Fruit fly (Drosophila melanogaster): Measurements from ENCODE around the gene CG1537.

CG1537 gene

DNA sequence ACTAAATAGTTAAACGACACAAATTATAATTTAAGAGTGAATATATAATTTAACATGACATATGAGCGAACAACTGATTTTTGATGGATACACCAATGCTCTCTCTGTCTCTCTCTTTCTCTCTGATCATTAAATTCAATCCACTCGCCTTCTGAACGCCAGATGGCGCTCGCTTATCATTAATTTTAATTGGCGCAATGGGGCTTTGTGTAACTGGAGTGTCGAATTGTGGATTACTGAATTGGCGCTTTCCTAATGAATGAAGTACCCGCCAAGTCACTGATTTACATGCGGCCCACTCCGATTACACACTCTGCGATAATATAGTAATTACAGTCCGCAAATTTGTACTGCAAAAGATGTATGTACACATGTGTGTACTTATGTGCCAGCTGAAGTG, 18.9 kb upstream of the CG1537 start:
- TF ChIP-seq psq (optimal IDR thresholded peaks at IDR 0.05): no peak
- no peak for TF ChIP-seq pan (optimal IDR thresholded peaks at IDR 0.05)

DNA sequence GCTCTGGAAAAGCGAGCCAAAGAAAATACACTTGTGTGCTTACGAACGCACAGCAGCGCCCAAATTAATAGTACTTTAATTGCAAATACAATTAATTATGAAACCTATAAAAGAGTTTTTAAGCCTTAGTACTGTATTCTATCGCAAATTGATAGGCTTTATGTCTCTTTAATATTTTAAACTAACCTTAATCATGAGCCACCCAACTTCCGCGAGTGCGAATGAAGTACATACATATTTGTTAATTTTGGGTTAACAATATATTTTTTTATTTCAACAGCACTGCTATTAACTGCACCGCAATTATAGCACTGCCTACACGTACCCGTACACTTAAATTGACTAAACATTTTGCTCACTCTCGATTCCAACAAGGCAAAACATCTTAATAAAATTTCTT, 18.3 kb upstream of the CG1537 start:
- TF ChIP-seq EcR (GFP tag; optimal IDR thresholded peaks at IDR 0.05) (no peak), Dll (optimal IDR thresholded peaks at IDR 0.05) (no peak), pan (optimal IDR thresholded peaks at IDR 0.05) (no peak), usp (GFP tag; optimal IDR thresholded peaks at IDR 0.05) (no peak), psq (optimal IDR thresholded peaks at IDR 0.05) (no peak), CG8478 (optimal IDR thresholded peaks at IDR 0.05) (no peak)

DNA sequence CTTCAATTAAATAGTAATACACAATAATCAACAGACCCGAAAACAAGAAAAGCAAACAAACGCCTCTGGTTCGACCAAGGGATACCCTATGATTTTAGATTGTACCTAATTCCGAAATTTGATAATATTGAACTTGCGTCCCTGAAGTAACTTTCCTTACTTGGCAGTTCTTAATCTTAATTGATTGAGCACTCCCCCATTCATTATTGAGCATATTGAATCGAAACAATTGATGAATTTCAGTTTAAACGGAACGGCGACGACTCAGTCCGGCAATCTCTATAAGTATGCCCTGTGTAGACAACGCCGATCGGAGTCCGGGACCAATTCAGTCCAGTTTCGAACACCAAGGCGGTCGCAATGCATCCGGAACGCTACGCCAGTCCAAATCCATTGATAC, 3.3 kb upstream of the CG1537 start, which contains the start of gene CG15203:
Gene CG15203, plus strand, starts transcription at position 301 of the 400 bp plus-strand sequence.
- TF ChIP-seq EcR (GFP tag; optimal IDR thresholded peaks at IDR 0.05): no peak
- TF ChIP-seq CG8478 (optimal IDR thresholded peaks at IDR 0.05): no peak
- TF ChIP-seq pan (optimal IDR thresholded peaks at IDR 0.05): no peak
- TF ChIP-seq Dll (optimal IDR thresholded peaks at IDR 0.05): no peak
- TF ChIP-seq psq (optimal IDR thresholded peaks at IDR 0.05): no peak
- TF ChIP-seq usp (GFP tag; optimal IDR thresholded peaks at IDR 0.05): no peak

DNA sequence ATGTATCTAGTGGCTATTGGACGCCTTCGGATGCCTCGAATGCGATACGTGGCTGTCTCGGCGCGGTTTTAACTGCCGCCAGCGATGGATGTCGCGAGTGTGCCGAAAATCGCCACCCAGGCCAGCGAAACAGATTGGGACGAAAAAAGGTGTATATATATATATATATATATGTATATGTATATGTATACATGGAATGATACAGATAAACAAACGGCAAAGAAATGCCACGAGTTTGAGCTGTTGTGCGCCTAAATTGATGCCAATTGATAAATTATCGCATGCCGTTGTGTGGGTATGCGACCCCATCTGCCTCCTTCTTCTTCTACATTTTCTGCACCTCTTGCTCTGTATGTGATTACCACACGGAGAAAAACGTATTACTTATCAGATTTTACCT, 3.5 kb downstream of the CG1537 start, which contains the start of gene CG1545:
Gene CG1545, minus strand, starts transcription at position 101 of the 400 bp plus-strand sequence.
- TF ChIP-seq CG8478 (optimal IDR thresholded peaks at IDR 0.05) (no peak), EcR (GFP tag; optimal IDR thresholded peaks at IDR 0.05) (no peak), pan (optimal IDR thresholded peaks at IDR 0.05) (no peak), psq (optimal IDR thresholded peaks at IDR 0.05) (no peak), Dll (optimal IDR thresholded peaks at IDR 0.05) (no peak), usp (GFP tag; optimal IDR thresholded peaks at IDR 0.05) (no peak)

DNA sequence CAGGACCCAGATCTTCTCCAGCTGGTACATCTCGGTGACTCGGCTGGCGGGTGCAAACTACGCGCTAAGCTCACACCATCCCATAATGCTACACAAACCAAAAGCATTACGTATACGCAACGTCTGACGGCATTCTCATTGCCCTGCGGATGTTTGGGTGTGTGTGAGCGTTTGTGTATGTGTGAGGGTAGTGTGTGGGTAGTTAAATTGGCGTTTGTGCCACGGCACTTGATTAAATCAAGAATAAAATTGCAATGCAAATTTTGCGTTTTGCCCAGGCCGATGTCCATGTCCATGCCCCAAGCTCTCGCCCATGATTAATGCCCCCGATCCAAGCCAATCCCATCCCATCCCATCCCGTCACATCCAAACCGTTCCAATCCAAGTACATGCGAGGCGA, 9.5 kb downstream of the CG1537 start, which contains the start of gene CG1552:
Gene CG1552, minus strand, starts transcription at position 101 of the 400 bp plus-strand sequence.
- TF ChIP-seq CG8478 (optimal IDR thresholded peaks at IDR 0.05): no peak
- no peak for TF ChIP-seq pan (optimal IDR thresholded peaks at IDR 0.05)
- TF ChIP-seq usp (GFP tag; optimal IDR thresholded peaks at IDR 0.05): no peak
- no peak for TF ChIP-seq psq (optimal IDR thresholded peaks at IDR 0.05)
- no peak for TF ChIP-seq Dll (optimal IDR thresholded peaks at IDR 0.05)
- TF ChIP-seq EcR (GFP tag; optimal IDR thresholded peaks at IDR 0.05): no peak

DNA sequence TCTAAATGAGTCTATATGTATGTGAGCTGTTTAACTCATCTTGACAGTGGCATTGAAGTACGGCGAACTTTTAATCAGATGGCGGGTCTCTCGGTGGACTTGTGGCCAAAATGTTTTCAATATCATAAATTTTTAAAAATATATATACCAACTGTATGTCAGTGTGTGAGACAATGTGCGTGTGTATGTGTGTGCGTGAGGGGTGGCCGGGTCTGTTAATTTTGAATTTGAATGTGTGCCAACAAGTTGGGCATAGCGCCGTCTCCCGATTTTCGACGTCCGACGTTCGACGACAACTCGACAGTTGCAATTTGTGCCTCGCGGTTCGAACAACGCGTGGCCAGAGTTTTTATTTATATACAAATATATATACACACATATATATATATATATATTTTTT, 18.5 kb downstream of the CG1537 start, which contains the start of gene SmydA-4:
Gene SmydA-4, plus strand, starts transcription at position 301 of the 400 bp plus-strand sequence.
- TF ChIP-seq Dll (optimal IDR thresholded peaks at IDR 0.05): no peak
- no peak for TF ChIP-seq pan (optimal IDR thresholded peaks at IDR 0.05)
- no peak for TF ChIP-seq CG8478 (optimal IDR thresholded peaks at IDR 0.05)
- TF ChIP-seq EcR (GFP tag; optimal IDR thresholded peaks at IDR 0.05): no peak
- TF ChIP-seq usp (GFP tag; optimal IDR thresholded peaks at IDR 0.05): no peak
- TF ChIP-seq psq (optimal IDR thresholded peaks at IDR 0.05): no peak

DNA sequence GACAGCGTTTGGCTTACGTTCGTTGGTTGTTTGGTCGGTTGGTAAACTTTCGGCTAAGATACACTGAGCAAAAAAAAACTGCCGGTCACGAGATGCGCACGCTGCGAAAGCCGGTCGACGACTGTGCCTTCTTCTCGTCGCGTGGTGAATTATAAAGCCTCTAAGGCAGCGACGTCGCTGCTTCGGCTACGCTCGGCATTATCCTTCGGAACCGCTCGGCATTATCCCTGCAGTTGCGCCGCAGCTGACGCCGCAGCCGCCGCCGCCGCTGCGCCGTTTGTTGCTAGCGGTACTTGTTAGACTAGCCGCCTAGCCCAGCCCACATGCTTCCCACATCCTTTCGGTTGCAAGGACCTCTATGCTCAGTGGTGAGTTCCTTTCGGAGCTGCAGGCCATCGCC, 23.2 kb downstream of the CG1537 start, which contains the start of gene vex:
Gene vex, minus strand, starts transcription at position 114 of the 400 bp plus-strand sequence.
- no peak for TF ChIP-seq CG8478 (optimal IDR thresholded peaks at IDR 0.05)
- TF ChIP-seq pan (optimal IDR thresholded peaks at IDR 0.05): no peak
- no peak for TF ChIP-seq EcR (GFP tag; optimal IDR thresholded peaks at IDR 0.05)
- TF ChIP-seq Dll (optimal IDR thresholded peaks at IDR 0.05): no peak
- no peak for TF ChIP-seq usp (GFP tag; optimal IDR thresholded peaks at IDR 0.05)
- no peak for TF ChIP-seq psq (optimal IDR thresholded peaks at IDR 0.05)
